Fruit fly (Drosophila melanogaster) whole organism, embryonic: ENCODE results near the gene CG4218.

Experiments
- CG10543 ChIP-seq: fragments of 200-800 bp; sonication (Bioruptor generic); optimal IDR thresholded peaks from 3 replicates; lab custom pipeline; 2017; ENCODE audit warnings: missing biosample characterization, mild to moderate bottlenecking, missing genetic modification characterization, moderate library complexity
- CG10654 ChIP-seq: fragments of 200-800 bp; sonication (Bioruptor generic); optimal IDR thresholded peaks from 2 replicates; lab custom pipeline; 2016; ENCODE audit warnings: missing biosample characterization, missing genetic modification characterization
- CG10979 ChIP-seq: fragments of 200-800 bp; sonication (Bioruptor generic); optimal IDR thresholded peaks from 2 replicates; lab custom pipeline; 2018; ENCODE audit warnings: missing biosample characterization, mild to moderate bottlenecking, missing genetic modification characterization, moderate library complexity
- CG12299 ChIP-seq: fragments of 200-800 bp; sonication (Bioruptor generic); optimal IDR thresholded peaks from 2 replicates; lab custom pipeline; 2018; ENCODE audit warnings: missing biosample characterization, mild to moderate bottlenecking, missing genetic modification characterization
- CG12744 ChIP-seq: fragments of 200-800 bp; sonication (Bioruptor generic); optimal IDR thresholded peaks from 2 replicates; lab custom pipeline; 2016; ENCODE audit warnings: missing biosample characterization, missing genetic modification characterization
- CG14050 ChIP-seq: fragments of 200-800 bp; sonication (Bioruptor generic); IDR thresholded peaks from 3 replicates; pipeline ENCODE4 v1.3.6; 2022; ENCODE audit warnings: missing biosample characterization, missing genetic modification characterization
- CG16815 ChIP-seq: fragments of 200-800 bp; sonication (Bioruptor generic); optimal IDR thresholded peaks from 3 replicates; lab custom pipeline; 2017; ENCODE audit warnings: missing biosample characterization, mild to moderate bottlenecking, missing genetic modification characterization
- CG18262 ChIP-seq: fragments of 200-800 bp; optimal IDR thresholded peaks from 3 replicates; lab custom pipeline; 2019; ENCODE audit warnings: missing biosample characterization, mild to moderate bottlenecking, missing genetic modification characterization, moderate library complexity
- CG32767 ChIP-seq: fragments of 200-800 bp; sonication (Bioruptor generic); IDR thresholded peaks from 2 replicates; pipeline ENCODE4 v1.3.6; 2022; ENCODE audit warnings: missing biosample characterization, missing genetic modification characterization
- CG32772 ChIP-seq: fragments of 200-800 bp; sonication (Bioruptor generic); IDR thresholded peaks from 2 replicates; pipeline ENCODE4 v1.3.6; 2022; ENCODE audit warnings: missing biosample characterization, missing genetic modification characterization
- CG34422 ChIP-seq: fragments of 200-800 bp; sonication (Bioruptor generic); IDR thresholded peaks from 3 replicates; pipeline ENCODE4 v1.3.6; 2022; ENCODE audit warnings: missing biosample characterization, missing genetic modification characterization
- CG6689 ChIP-seq: fragments of 200-800 bp; sonication (Bioruptor generic); IDR thresholded peaks from 2 replicates; pipeline ENCODE4 v1.3.6; 2022; ENCODE audit warnings: missing biosample characterization, missing genetic modification characterization
- CG7786 ChIP-seq: fragments of 200-800 bp; sonication (Bioruptor generic); optimal IDR thresholded peaks from 2 replicates; lab custom pipeline; 2016; ENCODE audit warnings: missing biosample characterization, missing genetic modification characterization
- CG8281 ChIP-seq: fragments of 200-800 bp; sonication (Bioruptor generic); optimal IDR thresholded peaks from 2 replicates; lab custom pipeline; 2018; ENCODE audit warnings: missing biosample characterization, mild to moderate bottlenecking, missing genetic modification characterization, moderate library complexity
- CoRest ChIP-seq: fragments of 200-800 bp; sonication (Bioruptor generic); optimal IDR thresholded peaks from 3 replicates; lab custom pipeline; 2018; ENCODE audit warnings: missing biosample characterization, mild to moderate bottlenecking, missing genetic modification characterization, moderate library complexity
- D19A ChIP-seq: fragments of 200-800 bp; optimal IDR thresholded peaks from 3 replicates; lab custom pipeline; 2019; ENCODE audit warnings: missing biosample characterization, mild to moderate bottlenecking, missing genetic modification characterization, moderate library complexity
- ERR ChIP-seq: fragments of 200-800 bp; sonication (Bioruptor generic); optimal IDR thresholded peaks from 2 replicates; lab custom pipeline; 2016; ENCODE audit warnings: missing biosample characterization, missing genetic modification characterization
- Ets65A ChIP-seq: fragments of 200-800 bp; sonication (Bioruptor generic); peaks from one replicate; lab custom pipeline; 2016; ENCODE audit warnings: missing biosample characterization, missing genetic modification characterization
- GATAe ChIP-seq: fragments of 200-800 bp; sonication (Bioruptor generic); conservative IDR thresholded peaks from 2 replicates; pipeline ENCODE4 v1.3.6; 2022; ENCODE audit warnings: missing biosample characterization, missing genetic modification characterization
- H15 ChIP-seq: fragments of 200-800 bp; sonication (Bioruptor generic); IDR thresholded peaks from 3 replicates; pipeline ENCODE4 v1.3.6; 2022; ENCODE audit warnings: missing biosample characterization, missing genetic modification characterization
- MBD-R2 ChIP-seq: fragments of 200-800 bp; sonication (Bioruptor generic); IDR thresholded peaks from 2 replicates; pipeline ENCODE4 v1.3.6; 2022; ENCODE audit warnings: missing biosample characterization, missing genetic modification characterization
- Med ChIP-seq: fragments of 200-800 bp; sonication (Bioruptor generic); peaks from one replicate; lab custom pipeline; 2016; ENCODE audit warnings: missing biosample characterization, missing genetic modification characterization, mild to moderate bottlenecking, inconsistent platforms, moderate library complexity
- Rx ChIP-seq: fragments of 200-800 bp; sonication (Bioruptor generic); IDR thresholded peaks from 2 replicates; pipeline ENCODE4 v1.3.6; 2022; ENCODE audit warnings: missing biosample characterization, missing genetic modification characterization
- Scr ChIP-seq: fragments of 200-800 bp; sonication (Bioruptor generic); IDR thresholded peaks from 2 replicates; pipeline ENCODE4 v1.3.6; 2022; ENCODE audit warnings: missing biosample characterization, missing genetic modification characterization; ENCODE audit not compliant: partially characterized antibody
- Taf1 ChIP-seq: fragments of 200-800 bp; sonication (Bioruptor generic); IDR thresholded peaks from 2 replicates; pipeline ENCODE4 v1.3.6; 2022; ENCODE audit warnings: missing biosample characterization, missing genetic modification characterization
- Vsx1 ChIP-seq: fragments of 200-800 bp; sonication (Bioruptor generic); optimal IDR thresholded peaks from 2 replicates; lab custom pipeline; 2017; ENCODE audit warnings: missing biosample characterization, mild to moderate bottlenecking, missing genetic modification characterization, missing genetic modification reagents
- bsh ChIP-seq, 2 experiments: fragments of 200-800 bp; sonication (Bioruptor generic); optimal IDR thresholded peaks; 2 replicates each; lab custom pipeline; 2017 to 2018; ENCODE audit warnings: mild to moderate bottlenecking in 2 of 2, missing biosample characterization in 2 of 2, missing genetic modification characterization in 2 of 2, moderate library complexity in 1 of 2
- cad ChIP-seq: fragments of >200 bp; optimal IDR thresholded peaks from 2 replicates; lab custom pipeline; 2017; ENCODE audit warnings: missing biosample characterization, missing genetic modification characterization
- crol ChIP-seq: fragments of 200-800 bp; sonication (Bioruptor generic); IDR thresholded peaks from 2 replicates; pipeline ENCODE4 v1.3.6; 2022; ENCODE audit warnings: missing biosample characterization, missing genetic modification characterization
- grn ChIP-seq: fragments of 200-800 bp; sonication (Bioruptor generic); optimal IDR thresholded peaks from 3 replicates; lab custom pipeline; 2017; ENCODE audit warnings: missing biosample characterization, missing genetic modification characterization
- her ChIP-seq: fragments of 200-800 bp; sonication (Bioruptor generic); optimal IDR thresholded peaks from 2 replicates; lab custom pipeline; 2016; ENCODE audit warnings: missing biosample characterization, missing genetic modification characterization
- insv ChIP-seq, 2 experiments: fragments of 200-800 bp; sonication (Bioruptor generic); optimal IDR thresholded peaks; 3 replicates each; lab custom pipeline; 2016 to 2018; ENCODE audit warnings: missing biosample characterization in 2 of 2, missing genetic modification characterization in 2 of 2
- lab ChIP-seq: fragments of 200-800 bp; sonication (Bioruptor generic); optimal IDR thresholded peaks from 3 replicates; lab custom pipeline; 2017; ENCODE audit warnings: missing biosample characterization, missing genetic modification characterization, mild to moderate bottlenecking, moderate library complexity, missing genetic modification reagents
- nerfin-1 ChIP-seq: fragments of 200-800 bp; sonication (Bioruptor generic); optimal IDR thresholded peaks from 3 replicates; lab custom pipeline; 2019; ENCODE audit warnings: missing biosample characterization, mild to moderate bottlenecking, missing genetic modification characterization, moderate library complexity
- org-1 ChIP-seq: fragments of 200-800 bp; sonication (Bioruptor generic); optimal IDR thresholded peaks from 2 replicates; lab custom pipeline; 2017; ENCODE audit warnings: missing biosample characterization, missing genetic modification characterization
- pho ChIP-seq: fragments of 200-800 bp; sonication (Bioruptor generic); optimal IDR thresholded peaks from 2 replicates; lab custom pipeline; 2016; ENCODE audit warnings: missing biosample characterization, missing genetic modification characterization
- ranshi ChIP-seq: fragments of 200-800 bp; sonication (Bioruptor generic); IDR thresholded peaks from 2 replicates; pipeline ENCODE4 v1.3.6; 2022; ENCODE audit warnings: missing biosample characterization, missing genetic modification characterization
- sens ChIP-seq: fragments of 200-800 bp; sonication (Bioruptor generic); peaks from one replicate; lab custom pipeline; 2016; ENCODE audit warnings: missing biosample characterization, missing genetic modification characterization
- sug ChIP-seq: fragments of 200-800 bp; optimal IDR thresholded peaks from 2 replicates; lab custom pipeline; 2019; ENCODE audit warnings: missing biosample characterization, mild to moderate bottlenecking, missing genetic modification characterization, moderate library complexity
- tap ChIP-seq: fragments of 200-800 bp; optimal IDR thresholded peaks from 3 replicates; lab custom pipeline; 2019; ENCODE audit warnings: missing biosample characterization, mild to moderate bottlenecking, missing genetic modification characterization, moderate library complexity
- zen2 ChIP-seq: fragments of 200-800 bp; sonication (Bioruptor generic); IDR thresholded peaks from 3 replicates; pipeline ENCODE4 v1.3.6; 2022; ENCODE audit warnings: missing biosample characterization, missing genetic modification characterization; ENCODE audit not compliant: partially characterized antibody

Gene CG4218

dm6 chr2L:14570843-14571242, 21.9 kb upstream of the CG4218 start:
- TF ChIP-seq Med (peak; percentile 17), CG12744 (GFP tag; lab: Kevin White, UChicago) (no peak), lab (GFP tag; lab: Kevin White, UChicago) (peak; percentile 47), insv (GFP tag; optimal IDR thresholded peaks at IDR 0.05; lab: Kevin White, UChicago) (no peak), grn (no peak), CG6689 (GFP tag; lab: Robert Waterston, UW) (no peak), CG8281 (peak; percentile 92), H15 (no peak), zen2 (GFP tag; lab: Robert Waterston, UW) (no peak), CG16815 (GFP tag; lab: Kevin White, UChicago) (no peak), her (GFP tag; lab: Kevin White, UChicago) (no peak), CG10979 (tag; lab: Kevin White, UChicago) (no peak), CoRest (tag; lab: Kevin White, UChicago) (no peak), MBD-R2 (GFP tag; lab: Robert Waterston, UW) (no peak), ERR (GFP tag; lab: Kevin White, UChicago) (no peak), CG32772 (GFP tag; lab: Robert Waterston, UW) (no peak), sug (no peak), Scr (GFP tag; lab: Robert Waterston, UW) (no peak), GATAe (GFP tag; lab: Robert Waterston, UW) (no peak), org-1 (GFP tag; lab: Kevin White, UChicago) (no peak), Taf1 (GFP tag; lab: Robert Waterston, UW) (no peak), crol (peak; percentile 37), CG7786 (GFP tag; lab: Kevin White, UChicago) (no peak), CG34422 (GFP tag; lab: Robert Waterston, UW) (no peak), cad (GFP tag; lab: Kevin White, UChicago) (no peak), CG10543 (GFP tag; lab: Kevin White, UChicago) (no peak), tap (tag; lab: Kevin White, UChicago) (no peak), CG12299 (tag; lab: Kevin White, UChicago) (no peak), pho (GFP tag; lab: Kevin White, UChicago) (no peak), Vsx1 (no peak), nerfin-1 (tag; lab: Kevin White, UChicago) (peak; percentile 21), CG32767 (no peak)

dm6 chr2L:14570129-14570528, 21.2 kb upstream of the CG4218 start:
- TF ChIP-seq ranshi (GFP tag; lab: Robert Waterston, UW) (0 out of 2 replicates have a peak, but pooled peaks have one; percentile 17), Rx (GFP tag; lab: Robert Waterston, UW) (no peak), sens (GFP tag; lab: Kevin White, UChicago) (peak; percentile 63), Ets65A (GFP tag; lab: Kevin White, UChicago) (peak; percentile 51), CG18262 (tag; lab: Kevin White, UChicago) (no peak), bsh (GFP tag; optimal IDR thresholded peaks at IDR 0.05; lab: Kevin White, UChicago) (peak in 1 of 2 experiments; percentile 11)

dm6 chr2L:14569301-14569700, 20.4 kb upstream of the CG4218 start:
- TF ChIP-seq CG10654 (no peak), D19A (tag; lab: Kevin White, UChicago) (peak; percentile 82), CG14050 (GFP tag; lab: Robert Waterston, UW) (no peak)
- TF ChIP-seq, all 482 proteins: peak for 1
